Worm (Caenorhabditis elegans): ENCODE data around the gene F54E2.5.

ce11 chrV:2815956-2816355 is at the start of gene F54E2.5:
- TF ChIP-seq egl-27 (tag; optimal IDR thresholded peaks at IDR 0.05) (no peak), nhr-111 (GFP tag; optimal IDR thresholded peaks at IDR 0.05) (no peak), nhr-48 (tag; optimal IDR thresholded peaks at IDR 0.05) (no peak), pqm-1 (tag; optimal IDR thresholded peaks at IDR 0.05) (no peak), ceh-44 (GFP tag; IDR thresholded peaks at IDR 0.05) (no peak), ama-1 (optimal IDR thresholded peaks at IDR 0.05) (no peak), nhr-102 (tag; optimal IDR thresholded peaks at IDR 0.05) (no peak), attf-4 (tag; optimal IDR thresholded peaks at IDR 0.05) (no peak), ceh-20 (GFP tag; IDR thresholded peaks at IDR 0.05) (no peak), unc-62 (GFP tag; optimal IDR thresholded peaks at IDR 0.05 in 1 of 2) (no peak), unc-62 (tag; optimal IDR thresholded peaks at IDR 0.05) (no peak)

Data from whole organism, L4 larva.